Worm (Caenorhabditis elegans) whole organism, L1 larva: ENCODE data around the gene Y102A11A.3.

Experiments used
- blmp-1 ChIP-seq: fragments of 150-350 bp; optimal IDR thresholded peaks from 2 replicates; lab custom pipeline; 2014; ENCODE audit warnings: missing biosample characterization, missing genetic modification characterization
- lin-15B ChIP-seq: fragments of 150-350 bp; sonication (generic microtip); optimal IDR thresholded peaks from 3 replicates; lab custom pipeline; 2014; ENCODE audit warnings: missing biosample characterization, missing genetic modification characterization
- mdl-1 ChIP-seq, 2 experiments: fragments of 150-350 bp; optimal IDR thresholded peaks; 2 replicates each; lab custom pipeline; 2014 to 2017; ENCODE audit warnings: missing biosample characterization in 2 of 2, missing genetic modification characterization in 2 of 2, inconsistent platforms in 1 of 2

ce11 chrX:2021558-2021957 is 2.6 kb downstream of the Y102A11A.3 start:
- TF ChIP-seq mdl-1 (tag; optimal IDR thresholded peaks at IDR 0.05; lab: Kevin White, UChicago) (no peak), lin-15B (tag; lab: Kevin White, UChicago) (no peak), blmp-1 (no peak)
